2 worm cellular contexts compared by ENCODE assay signal in genomic region chrIV:10842705-10843364, ce11.
TF ChIP-seq lines count a peak whose summit lies in the region.

Gene T11G6.5 (minus strand): TSS chrIV:10842755.

TF ChIP-seq in whole organism, L2 larva, 48 proteins besides CTCF, POLR2A, EP300 and RAD21 (continued from another document):
- TF ChIP-seq F13H6.1 (tag; optimal IDR thresholded peaks at IDR 0.05; lab: Kevin White, UChicago) (peak; percentile 7), nhr-12 (tag; optimal IDR thresholded peaks at IDR 0.05; lab: Kevin White, UChicago) (no peak), crh-2 (tag; optimal IDR thresholded peaks at IDR 0.05; lab: Kevin White, UChicago) (no peak), gmeb-1 (tag; optimal IDR thresholded peaks at IDR 0.05; lab: Kevin White, UChicago) (no peak), unc-62 (GFP tag; optimal IDR thresholded peaks at IDR 0.05; lab: Kevin White, UChicago) (no peak)

TF ChIP-seq in whole organism, L4 larva, 104 proteins besides CTCF, POLR2A, EP300 and RAD21 (continued from another document):
- TF ChIP-seq R02D3.7 (tag; optimal IDR thresholded peaks at IDR 0.05; lab: Kevin White, UChicago) (no peak), F10B5.3 (tag; optimal IDR thresholded peaks at IDR 0.05; lab: Kevin White, UChicago) (no peak), Y48G9A.11 (GFP tag; IDR thresholded peaks at IDR 0.05; lab: Robert Waterston, UW) (no peak), hmg-1.1 (GFP tag; IDR thresholded peaks at IDR 0.05; lab: Robert Waterston, UW) (peak; percentile 49), Y5F2A.4 (GFP tag; optimal IDR thresholded peaks at IDR 0.05; lab: Kevin White, UChicago) (no peak)
